Worm (Caenorhabditis elegans): ENCODE results near the gene Y51H7BR.8.

Y51H7BR.8 gene

DNA sequence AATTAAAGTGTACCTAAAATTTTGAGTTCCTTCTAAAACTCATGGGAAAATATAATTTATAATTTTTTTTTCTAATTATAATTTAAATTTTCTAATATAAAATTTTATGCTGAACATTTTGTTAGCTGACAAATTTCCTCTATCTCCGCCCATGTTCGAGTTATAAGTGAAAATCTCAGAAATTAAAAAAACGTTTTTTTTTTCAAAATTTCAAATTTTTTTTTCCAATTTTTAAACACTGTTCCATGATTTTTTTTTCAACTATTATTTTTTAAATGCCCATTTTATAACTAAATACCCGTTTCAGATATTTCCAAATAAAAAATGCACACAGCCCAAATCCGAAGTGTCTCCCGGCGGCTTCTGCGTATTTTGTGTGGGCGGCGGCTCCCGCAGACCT lies at the start of gene Y51H7BR.8:
Gene Y51H7BR.8, plus strand, starts transcription at position 301 of the 400 bp plus-strand sequence.
- TF ChIP-seq ama-1 (optimal IDR thresholded peaks at IDR 0.05) (no peak), fkh-10 (GFP tag; optimal IDR thresholded peaks at IDR 0.05) (no peak), attf-4 (tag; optimal IDR thresholded peaks at IDR 0.05) (no peak), F37D6.2 (tag; optimal IDR thresholded peaks at IDR 0.05) (no peak), ceh-20 (GFP tag; IDR thresholded peaks at IDR 0.05) (no peak), nhr-42 (GFP tag; IDR thresholded peaks at IDR 0.05) (no peak), vab-7 (GFP tag; IDR thresholded peaks at IDR 0.05) (no peak), ctbp-1 (GFP tag; IDR thresholded peaks at IDR 0.05) (no peak), mxl-2 (GFP tag; conservative IDR thresholded peaks at IDR 0.05) (no peak), ceh-62 (tag; optimal IDR thresholded peaks at IDR 0.05) (no peak), ceh-28 (tag; optimal IDR thresholded peaks at IDR 0.05) (no peak), pqm-1 (tag; optimal IDR thresholded peaks at IDR 0.05) (no peak), ZK337.2 (GFP tag; IDR thresholded peaks at IDR 0.05) (no peak)

DNA sequence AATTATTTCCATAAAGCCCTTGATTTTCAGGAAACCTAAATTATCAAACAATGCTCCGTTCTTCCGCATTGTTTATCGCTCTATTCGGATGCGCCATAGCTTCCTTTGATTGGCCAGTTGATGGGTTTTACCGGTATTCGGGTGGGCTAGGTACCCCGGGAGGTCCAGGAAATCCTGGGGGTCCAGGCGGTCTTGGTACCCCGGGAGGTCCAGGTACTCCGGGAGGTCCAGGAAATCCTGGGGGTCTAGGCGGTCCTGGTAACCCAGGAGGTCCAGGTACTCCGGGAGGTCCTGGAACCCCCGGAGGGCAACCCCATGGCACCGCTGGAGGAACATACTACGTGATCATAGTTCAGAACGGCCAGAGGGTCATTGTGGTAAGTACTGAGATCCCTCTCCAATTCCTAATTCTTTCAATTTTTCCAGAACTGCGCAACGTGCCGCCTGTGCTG lies 48.5 kb upstream of the Y51H7BR.8 start, which contains the start of gene H17B01.2:
Gene H17B01.2, plus strand, starts transcription at position 51 of the 452 bp plus-strand sequence.
- TF ChIP-seq D1046.2 (GFP tag; IDR thresholded peaks at IDR 0.05) (0 out of 2 replicates have a peak, but pooled peaks have one; percentile 22), tra-1 (GFP tag; IDR thresholded peaks at IDR 0.05) (0 out of 2 replicates have a peak, but pooled peaks have one; percentile 24), ceh-32 (tag; optimal IDR thresholded peaks at IDR 0.05; ENCODE audit: poor library complexity) (no peak), set-16 (GFP tag; IDR thresholded peaks at IDR 0.05) (peak; percentile 94), aha-1 (tag) (peak; percentile 44), nhr-42 (GFP tag; IDR thresholded peaks at IDR 0.05) (no peak)

DNA sequence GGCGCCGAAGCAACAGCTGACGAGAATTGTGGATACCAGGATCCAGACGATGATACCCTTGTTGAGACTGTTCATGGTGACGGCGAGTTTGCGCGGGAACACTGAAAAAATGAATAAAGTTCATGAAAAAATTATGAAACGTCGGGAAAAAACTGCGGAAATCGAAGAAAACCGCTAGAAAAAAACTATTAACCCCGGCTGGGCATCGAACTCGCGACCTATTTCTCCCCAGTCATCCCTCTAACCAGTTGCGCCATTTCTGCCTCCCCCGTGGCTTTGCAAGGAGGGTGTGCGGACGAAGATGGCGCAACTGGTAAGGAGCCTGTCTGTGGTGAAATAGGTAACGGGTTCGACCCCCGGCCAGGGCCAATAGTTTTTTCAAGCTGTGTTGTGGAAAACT lies 45.5 kb upstream of the Y51H7BR.8 start, which contains the start of gene H17B01.5:
Gene H17B01.5, minus strand, starts transcription at position 101 of the 400 bp plus-strand sequence.
- TF ChIP-seq ceh-28 (tag; optimal IDR thresholded peaks at IDR 0.05) (no peak), R02D3.7 (tag; optimal IDR thresholded peaks at IDR 0.05) (no peak), set-16 (GFP tag; IDR thresholded peaks at IDR 0.05) (peak; percentile 29; the same call in 1 of the 2 replicates)

DNA sequence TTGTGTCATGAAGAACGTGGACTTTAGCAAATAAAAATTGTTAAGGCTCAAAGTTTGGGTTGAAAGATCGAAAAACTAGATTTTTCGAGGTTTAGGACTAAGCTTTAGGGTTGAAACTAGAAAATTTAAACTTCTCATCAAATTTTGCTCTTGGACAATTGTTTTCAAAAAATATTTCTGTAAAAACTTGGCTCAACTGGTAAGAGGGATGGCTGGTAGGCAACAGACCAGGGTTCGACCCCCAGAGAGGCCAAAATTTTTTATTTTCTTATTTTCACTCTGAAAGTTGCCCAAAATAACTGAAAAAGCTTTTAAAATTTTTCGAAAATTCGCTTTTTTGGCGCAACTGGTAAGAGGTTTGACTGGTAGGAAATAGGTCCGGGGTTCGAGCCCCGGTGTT lies 44.2 kb upstream of the Y51H7BR.8 start:
- no peak for TF ChIP-seq skn-1 (tag; optimal IDR thresholded peaks at IDR 0.05)
- no peak for TF ChIP-seq T20F7.1 (GFP tag; optimal IDR thresholded peaks at IDR 0.05)
- no peak for TF ChIP-seq lir-3 (tag; optimal IDR thresholded peaks at IDR 0.05)
- TF ChIP-seq ztf-7 (tag; optimal IDR thresholded peaks at IDR 0.05), result no peak
- TF ChIP-seq unc-39 (tag; optimal IDR thresholded peaks at IDR 0.05), result no peak
- TF ChIP-seq aha-1 (tag), result no peak
- TF ChIP-seq daf-16 (GFP tag; optimal IDR thresholded peaks at IDR 0.05), result no peak
- TF ChIP-seq daf-16 (tag; optimal IDR thresholded peaks at IDR 0.05), result no peak
- no peak for TF ChIP-seq F37D6.2 (tag; optimal IDR thresholded peaks at IDR 0.05)
- no peak for TF ChIP-seq nhr-10 (tag; optimal IDR thresholded peaks at IDR 0.05)
- TF ChIP-seq nhr-11 (tag; optimal IDR thresholded peaks at IDR 0.05), result no peak

DNA sequence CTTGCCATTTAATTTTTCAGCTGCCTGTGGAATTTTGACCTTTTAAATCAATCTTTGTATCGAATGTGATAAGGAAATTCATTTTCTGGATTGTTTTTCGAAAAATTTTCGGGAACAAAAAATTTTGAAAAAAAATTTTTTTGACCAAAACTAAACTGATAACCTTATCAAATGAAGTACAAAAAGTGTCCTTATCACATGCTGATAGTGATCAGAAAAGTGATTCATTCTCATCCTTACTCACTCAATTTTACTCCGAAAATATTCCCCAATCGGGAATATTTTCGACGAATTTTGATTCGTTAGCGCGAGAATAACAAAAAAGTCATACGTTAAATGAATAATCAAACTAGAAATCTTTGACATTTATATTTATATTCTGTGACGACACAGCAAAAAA lies 43.7 kb upstream of the Y51H7BR.8 start:
- TF ChIP-seq lir-3 (tag; optimal IDR thresholded peaks at IDR 0.05) (no peak), dmd-6 (GFP tag; IDR thresholded peaks at IDR 0.05) (peak; percentile 61; the same call in 1 of the 2 replicates), pqm-1 (tag; optimal IDR thresholded peaks at IDR 0.05) (no peak), saeg-2 (GFP tag; IDR thresholded peaks at IDR 0.05) (no peak), pha-4 (GFP tag; IDR thresholded peaks at IDR 0.05) (no peak), pha-4 (tag; optimal IDR thresholded peaks at IDR 0.05) (no peak), nhr-10 (tag; optimal IDR thresholded peaks at IDR 0.05) (no peak), nhr-28 (tag; optimal IDR thresholded peaks at IDR 0.05) (peak; percentile 13), cey-2 (tag; optimal IDR thresholded peaks at IDR 0.05; ENCODE audit: borderline replicate concordance, insufficient read depth) (no peak)

Data from whole organism, L4 larva.